Worm (Caenorhabditis elegans) whole organism, early embryonic: ENCODE measurements around the gene dbt-1.

Experiments
- F13C5.2 ChIP-seq: sonication (generic microtip); optimal IDR thresholded peaks from 2 replicates; lab custom pipeline; 2017; ENCODE audit warnings: mild to moderate bottlenecking, missing genetic modification characterization, inconsistent platforms, missing compliant biosample characterization
- tbx-37 ChIP-seq: fragments of 200-800 bp; sonication (Bioruptor generic); conservative IDR thresholded peaks from 2 replicates; pipeline ENCODE4 v1.3.6; 2022; ENCODE audit warnings: missing genetic modification reagents, missing genetic modification characterization, missing compliant biosample characterization

- TF ChIP-seq tbx-37 (no peak), F13C5.2 (tag; lab: Kevin White, UChicago) (no peak)
Observed at ce11 chrII:7893648-7894047, 51.4 kb downstream of the dbt-1 start.
